Fruit fly (Drosophila melanogaster): Measurements from ENCODE around the gene Acbp5.

dm6 chr3L:8826038-8826437 is 37.7 kb upstream of the Acbp5 start:
- TF ChIP-seq ovo (GFP tag; optimal IDR thresholded peaks at IDR 0.05) = no peak
- TF ChIP-seq CG12768 (GFP tag; optimal IDR thresholded peaks at IDR 0.05) = no peak
- no peak for TF ChIP-seq cnc (optimal IDR thresholded peaks at IDR 0.05)
- TF ChIP-seq CG11617 (GFP tag; optimal IDR thresholded peaks at IDR 0.05) = no peak
- TF ChIP-seq CG1620 (GFP tag; optimal IDR thresholded peaks at IDR 0.05) = no peak
- no peak for TF ChIP-seq tj (GFP tag; optimal IDR thresholded peaks at IDR 0.05)
- TF ChIP-seq Crg-1 (GFP tag; optimal IDR thresholded peaks at IDR 0.05) = no peak
- no peak for TF ChIP-seq pad (GFP tag; optimal IDR thresholded peaks at IDR 0.05)
- no peak for TF ChIP-seq Mnt (GFP tag; optimal IDR thresholded peaks at IDR 0.05)
- TF ChIP-seq kay (GFP tag; ENCODE audit: borderline replicate concordance) = no peak
- TF ChIP-seq CG7101 (tag; optimal IDR thresholded peaks at IDR 0.05) = no peak

Measured in whole organism, adult.